Fruit fly (Drosophila melanogaster) whole organism, embryonic: Measurements from ENCODE around the gene SerRS.

Experiments
- Awh ChIP-seq: fragments of 200-800 bp; sonication (Bioruptor generic); IDR thresholded peaks from 2 replicates; pipeline ENCODE4, ENCODE4 v1.3.6; 2022; ENCODE audit warnings: missing biosample characterization, missing genetic modification characterization
- Bdp1 ChIP-seq: fragments of 200-800 bp; sonication (Bioruptor generic); optimal IDR thresholded peaks from 3 replicates; lab custom pipeline; 2016; ENCODE audit warnings: missing biosample characterization, missing genetic modification characterization
- BtbVII ChIP-seq: fragments of 200-800 bp; sonication (Bioruptor generic); optimal IDR thresholded peaks from 3 replicates; lab custom pipeline; 2017; ENCODE audit warnings: missing biosample characterization, mild to moderate bottlenecking, missing genetic modification characterization
- CG10321 ChIP-seq: fragments of 200-800 bp; sonication (Bioruptor generic); IDR thresholded peaks from 2 replicates; pipeline ENCODE4 v1.3.6; 2022; ENCODE audit warnings: missing biosample characterization, missing genetic modification characterization
- CG10543 ChIP-seq: fragments of 200-800 bp; sonication (Bioruptor generic); optimal IDR thresholded peaks from 3 replicates; lab custom pipeline; 2017; ENCODE audit warnings: missing biosample characterization, mild to moderate bottlenecking, missing genetic modification characterization, moderate library complexity
- CG10565 ChIP-seq: fragments of 200-800 bp; sonication (Bioruptor generic); optimal IDR thresholded peaks from 3 replicates; lab custom pipeline; 2016; ENCODE audit warnings: missing biosample characterization, mild to moderate bottlenecking, missing genetic modification characterization
- CG13894 ChIP-seq: fragments of 200-800 bp; sonication (Bioruptor generic); optimal IDR thresholded peaks from 3 replicates; lab custom pipeline; 2018; ENCODE audit warnings: missing biosample characterization, mild to moderate bottlenecking, missing genetic modification characterization, moderate library complexity
- CG1647 ChIP-seq: fragments of 200-800 bp; sonication (Bioruptor generic); optimal IDR thresholded peaks from 3 replicates; lab custom pipeline; 2016; ENCODE audit warnings: missing biosample characterization, missing genetic modification characterization
- CG18599 ChIP-seq: fragments of 200-800 bp; sonication (Bioruptor generic); optimal IDR thresholded peaks from 3 replicates; lab custom pipeline; 2017; ENCODE audit warnings: missing biosample characterization, missing genetic modification characterization, mild to moderate bottlenecking, moderate library complexity, missing genetic modification reagents
- CG2875 ChIP-seq: fragments of 200-800 bp; sonication (Bioruptor generic); optimal IDR thresholded peaks from 2 replicates; lab custom pipeline; 2017; ENCODE audit warnings: missing biosample characterization, mild to moderate bottlenecking, missing genetic modification characterization, missing genetic modification reagents
- CG32772 ChIP-seq: fragments of 200-800 bp; sonication (Bioruptor generic); IDR thresholded peaks from 2 replicates; pipeline ENCODE4 v1.3.6; 2022; ENCODE audit warnings: missing biosample characterization, missing genetic modification characterization
- CG33557 ChIP-seq: fragments of 200-800 bp; sonication (Bioruptor generic); optimal IDR thresholded peaks from 2 replicates; lab custom pipeline; 2019; ENCODE audit warnings: missing biosample characterization, mild to moderate bottlenecking, missing genetic modification characterization, moderate library complexity
- CG4328 ChIP-seq: fragments of 200-800 bp; sonication (Bioruptor generic); optimal IDR thresholded peaks from 3 replicates; lab custom pipeline; 2017; ENCODE audit warnings: missing biosample characterization, missing genetic modification reagents, missing genetic modification characterization
- CG5180 ChIP-seq: fragments of 200-800 bp; sonication (Bioruptor generic); optimal IDR thresholded peaks from 3 replicates; lab custom pipeline; 2017; ENCODE audit warnings: missing biosample characterization, missing genetic modification characterization, mild to moderate bottlenecking, moderate library complexity, missing genetic modification reagents
- CG6765 ChIP-seq: fragments of 200-800 bp; sonication (Bioruptor generic); optimal IDR thresholded peaks from 3 replicates; lab custom pipeline; 2017; ENCODE audit warnings: missing biosample characterization, mild to moderate bottlenecking, missing genetic modification characterization
- CG7963 ChIP-seq: fragments of 200-800 bp; sonication (Bioruptor generic); IDR thresholded peaks from 3 replicates; pipeline ENCODE4 v1.3.6; 2022; ENCODE audit warnings: missing biosample characterization, missing genetic modification characterization; ENCODE audit not compliant: partially characterized antibody
- CG9817 ChIP-seq: fragments of 200-800 bp; sonication (Bioruptor generic); optimal IDR thresholded peaks from 2 replicates; lab custom pipeline; 2018; ENCODE audit warnings: missing biosample characterization, mild to moderate bottlenecking, missing genetic modification characterization, moderate library complexity
- Chrac-16 ChIP-seq: fragments of 200-800 bp; sonication (Bioruptor generic); optimal IDR thresholded peaks from 3 replicates; lab custom pipeline; 2016; ENCODE audit warnings: missing biosample characterization, missing genetic modification characterization
- Dad ChIP-seq: fragments of 200-800 bp; sonication (Bioruptor generic); optimal IDR thresholded peaks from 3 replicates; lab custom pipeline; 2016; ENCODE audit warnings: missing biosample characterization, missing genetic modification characterization
- Dek ChIP-seq: fragments of 200-800 bp; sonication (Bioruptor generic); optimal IDR thresholded peaks from 3 replicates; lab custom pipeline; 2019; ENCODE audit warnings: missing biosample characterization, mild to moderate bottlenecking, missing genetic modification characterization, moderate library complexity
- Dll ChIP-seq: fragments of 200-800 bp; sonication (Bioruptor generic); IDR thresholded peaks from 4 replicates; pipeline ENCODE4 v1.3.6; 2022; ENCODE audit warnings: missing biosample characterization, missing genetic modification characterization; ENCODE audit not compliant: partially characterized antibody
- Fer1 ChIP-seq: fragments of 200-800 bp; sonication (Bioruptor generic); optimal IDR thresholded peaks from 2 replicates; lab custom pipeline; 2017; ENCODE audit warnings: missing biosample characterization, mild to moderate bottlenecking, missing genetic modification characterization
- Gsc ChIP-seq: fragments of 200-800 bp; sonication (Bioruptor generic); IDR thresholded peaks from 2 replicates; pipeline ENCODE4 v1.3.6; 2022; ENCODE audit warnings: missing biosample characterization, missing genetic modification characterization
- HLHmδ ChIP-seq: fragments of 200-800 bp; sonication (Bioruptor generic); optimal IDR thresholded peaks from 2 replicates; lab custom pipeline; 2018; ENCODE audit warnings: missing biosample characterization, mild to moderate bottlenecking, missing genetic modification characterization, moderate library complexity
- Neu2 ChIP-seq: fragments of 200-800 bp; sonication (Bioruptor generic); optimal IDR thresholded peaks from 3 replicates; lab custom pipeline; 2016; ENCODE audit warnings: missing biosample characterization, missing genetic modification characterization, borderline replicate concordance
- Pdp1 ChIP-seq, 2 experiments: fragments of 200-800 bp; sonication (Bioruptor generic); optimal IDR thresholded peaks; 3 replicates each; lab custom pipeline; 2016; ENCODE audit warnings: missing biosample characterization in 2 of 2, missing genetic modification characterization in 2 of 2, mild to moderate bottlenecking in 1 of 2, moderate library complexity in 1 of 2
- Rfx ChIP-seq: fragments of 200-800 bp; sonication (Bioruptor generic); IDR thresholded peaks from 2 replicates; pipeline ENCODE4 v1.3.6; 2022; ENCODE audit warnings: missing biosample characterization, missing genetic modification characterization
- Scr ChIP-seq: fragments of 200-800 bp; sonication (Bioruptor generic); IDR thresholded peaks from 2 replicates; pipeline ENCODE4 v1.3.6; 2022; ENCODE audit warnings: missing biosample characterization, missing genetic modification characterization; ENCODE audit not compliant: partially characterized antibody
- cwo ChIP-seq: fragments of 200-800 bp; sonication (Bioruptor generic); optimal IDR thresholded peaks from 3 replicates; lab custom pipeline; 2017; ENCODE audit warnings: missing biosample characterization, missing genetic modification characterization, mild to moderate bottlenecking, moderate library complexity, missing genetic modification reagents
- danr ChIP-seq: fragments of 200-800 bp; sonication (Bioruptor generic); IDR thresholded peaks from 2 replicates; pipeline ENCODE4 v1.3.6; 2022; ENCODE audit warnings: missing biosample characterization, missing genetic modification characterization
- emc ChIP-seq: fragments of 200-800 bp; sonication (Bioruptor generic); optimal IDR thresholded peaks from 2 replicates; lab custom pipeline; 2016; ENCODE audit warnings: missing biosample characterization, missing genetic modification characterization
- en ChIP-seq: fragments of 200-800 bp; sonication (Bioruptor generic); optimal IDR thresholded peaks from 2 replicates; lab custom pipeline; 2016; ENCODE audit warnings: missing biosample characterization, missing genetic modification characterization
- esg ChIP-seq: fragments of 200-800 bp; sonication (Bioruptor generic); conservative IDR thresholded peaks from 2 replicates; pipeline ENCODE4 v1.3.6; 2022; ENCODE audit warnings: missing biosample characterization, missing genetic modification characterization
- grn ChIP-seq: fragments of 200-800 bp; sonication (Bioruptor generic); optimal IDR thresholded peaks from 3 replicates; lab custom pipeline; 2017; ENCODE audit warnings: missing biosample characterization, missing genetic modification characterization
- jigr1 ChIP-seq: fragments of 200-800 bp; sonication (Bioruptor generic); IDR thresholded peaks from 3 replicates; pipeline ENCODE4 v1.3.6; 2022; ENCODE audit warnings: missing biosample characterization, missing genetic modification characterization
- jumu ChIP-seq: fragments of 200-800 bp; sonication (Bioruptor generic); optimal IDR thresholded peaks from 3 replicates; lab custom pipeline; 2016; ENCODE audit warnings: missing biosample characterization, missing genetic modification characterization
- nom ChIP-seq: fragments of 200-800 bp; sonication (Bioruptor generic); optimal IDR thresholded peaks from 2 replicates; lab custom pipeline; 2017; ENCODE audit warnings: missing biosample characterization, missing genetic modification characterization, mild to moderate bottlenecking, moderate library complexity, missing genetic modification reagents
- oc ChIP-seq: fragments of 200-800 bp; sonication (Bioruptor generic); optimal IDR thresholded peaks from 2 replicates; lab custom pipeline; 2018; ENCODE audit warnings: missing biosample characterization, mild to moderate bottlenecking, missing genetic modification characterization, moderate library complexity
- otp ChIP-seq: fragments of 200-800 bp; sonication (Bioruptor generic); IDR thresholded peaks from 3 replicates; pipeline ENCODE4, ENCODE4 v1.3.6; 2022; ENCODE audit warnings: missing biosample characterization, missing genetic modification characterization
- psq ChIP-seq: fragments of 200-800 bp; sonication (Bioruptor generic); optimal IDR thresholded peaks from 2 replicates; lab custom pipeline; 2017; ENCODE audit warnings: missing biosample characterization, missing genetic modification characterization
- sima ChIP-seq: fragments of 200-800 bp; sonication (Bioruptor generic); optimal IDR thresholded peaks from 2 replicates; lab custom pipeline; 2016; ENCODE audit warnings: missing biosample characterization, missing genetic modification characterization
- tap ChIP-seq: fragments of 200-800 bp; optimal IDR thresholded peaks from 3 replicates; lab custom pipeline; 2019; ENCODE audit warnings: missing biosample characterization, mild to moderate bottlenecking, missing genetic modification characterization, moderate library complexity
- tgo ChIP-seq: fragments of 200-800 bp; sonication (Bioruptor generic); IDR thresholded peaks from 3 replicates; pipeline ENCODE4 v1.3.6; 2022; ENCODE audit warnings: missing biosample characterization, missing genetic modification characterization
- tup ChIP-seq: fragments of 200-800 bp; sonication (Bioruptor generic); optimal IDR thresholded peaks from 2 replicates; lab custom pipeline; 2016; ENCODE audit warnings: missing biosample characterization, mild to moderate bottlenecking, missing genetic modification characterization, moderate library complexity
- tx ChIP-seq: fragments of 200-800 bp; sonication (Bioruptor generic); optimal IDR thresholded peaks from 2 replicates; lab custom pipeline; 2016; ENCODE audit warnings: missing biosample characterization, missing genetic modification characterization
- unc-4 ChIP-seq: fragments of 200-800 bp; sonication (Bioruptor generic); IDR thresholded peaks from 2 replicates; pipeline ENCODE4 v1.3.6; 2022; ENCODE audit warnings: missing biosample characterization, missing genetic modification characterization; ENCODE audit not compliant: partially characterized antibody
- z ChIP-seq: fragments of 200-800 bp; sonication (Bioruptor generic); IDR thresholded peaks from 3 replicates; pipeline ENCODE4 v1.3.6; 2022; ENCODE audit warnings: missing biosample characterization, missing genetic modification characterization
- zen2 ChIP-seq: fragments of 200-800 bp; sonication (Bioruptor generic); IDR thresholded peaks from 3 replicates; pipeline ENCODE4 v1.3.6; 2022; ENCODE audit warnings: missing biosample characterization, missing genetic modification characterization; ENCODE audit not compliant: partially characterized antibody
- zf30C ChIP-seq: fragments of 200-800 bp; sonication (Bioruptor generic); optimal IDR thresholded peaks from 3 replicates; lab custom pipeline; 2018; ENCODE audit warnings: missing biosample characterization, mild to moderate bottlenecking, missing genetic modification characterization

The SerRS gene

DNA sequence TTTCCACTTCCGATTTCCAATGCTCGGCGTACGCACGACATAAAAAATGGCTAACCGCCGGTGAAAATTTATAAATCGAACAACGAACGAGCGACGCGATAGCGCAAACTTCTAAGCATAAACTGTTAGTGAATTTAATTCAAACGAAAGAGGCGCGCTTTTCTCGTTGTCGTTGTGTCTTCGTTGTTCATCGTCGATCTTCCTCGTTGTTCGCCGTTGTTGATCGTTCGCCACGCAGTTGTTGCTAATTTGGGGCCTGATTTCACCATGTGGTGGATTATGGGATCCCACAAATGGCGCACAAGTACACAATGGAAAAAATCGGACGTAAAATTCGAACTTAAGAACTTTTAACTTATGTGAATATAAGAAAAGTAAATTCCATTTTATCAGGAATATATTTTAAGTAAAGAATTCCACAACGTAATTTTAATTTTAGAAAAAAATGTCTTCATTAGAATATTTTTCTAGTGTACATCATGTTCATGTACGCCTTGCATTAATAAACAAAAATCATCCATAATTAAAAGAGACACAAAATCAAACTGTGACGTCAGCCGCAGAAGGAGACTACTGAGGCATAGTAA is 49.2 kb upstream of the SerRS start (continued):
- TF ChIP-seq zf30C (GFP tag; lab: Kevin White, UChicago) (no peak), Awh (GFP tag; lab: Robert Waterston, UW) (no peak), Neu2 (GFP tag; lab: Kevin White, UChicago) (no peak), jigr1 (GFP tag; lab: Robert Waterston, UW) (no peak), Chrac-16 (peak; percentile 39), CG10543 (GFP tag; lab: Kevin White, UChicago) (peak; percentile 51), unc-4 (GFP tag; lab: Robert Waterston, UW) (no peak), tap (peak; percentile 66), grn (GFP tag; lab: Kevin White, UChicago) (no peak), CG13894 (tag; lab: Kevin White, UChicago) (peak; percentile 31), en (GFP tag; lab: Kevin White, UChicago) (no peak), BtbVII (GFP tag; lab: Kevin White, UChicago) (peak; percentile 53), HLHmδ (GFP tag; lab: Kevin White, UChicago) (no peak), esg (peak; percentile 64), zen2 (GFP tag; lab: Robert Waterston, UW) (no peak), CG32772 (GFP tag; lab: Robert Waterston, UW) (no peak; the same call in 1 of the 2 replicates), otp (GFP tag; lab: Robert Waterston, UW) (no peak), Dek (tag; lab: Kevin White, UChicago) (peak; percentile 69), Dll (GFP tag; lab: Robert Waterston, UW) (no peak), z (GFP tag; lab: Robert Waterston, UW) (no peak), CG10565 (GFP tag; lab: Kevin White, UChicago) (no peak), CG1647 (GFP tag; lab: Kevin White, UChicago) (peak; percentile 28), Fer1 (GFP tag; lab: Kevin White, UChicago) (peak; percentile 71), CG5180 (peak; percentile 40), tgo (GFP tag; lab: Robert Waterston, UW) (peak; percentile 73), CG18599 (GFP tag; lab: Kevin White, UChicago) (peak; percentile 81), CG33557 (GFP tag; lab: Kevin White, UChicago) (no peak), jumu (GFP tag; lab: Kevin White, UChicago) (no peak), Bdp1 (GFP tag; lab: Kevin White, UChicago) (no peak), CG7963 (GFP tag; lab: Robert Waterston, UW) (no peak), tx (GFP tag; lab: Kevin White, UChicago) (peak; percentile 18), CG10321 (GFP tag; lab: Robert Waterston, UW) (0 out of 2 replicates have a peak, but pooled peaks have one; percentile 26), oc (tag; lab: Kevin White, UChicago) (no peak), danr (GFP tag; lab: Robert Waterston, UW) (0 out of 2 replicates have a peak, but pooled peaks have one; percentile 13), Scr (GFP tag; lab: Robert Waterston, UW) (no peak), Rfx (GFP tag; lab: Robert Waterston, UW) (peak; percentile 84), cwo (GFP tag; lab: Kevin White, UChicago) (peak; percentile 76), psq (GFP tag; lab: Kevin White, UChicago) (no peak), tup (GFP tag; lab: Kevin White, UChicago) (no peak), CG6765 (GFP tag; lab: Kevin White, UChicago) (peak; percentile 65), sima (GFP tag; lab: Kevin White, UChicago) (no peak), nom (GFP tag; lab: Kevin White, UChicago) (no peak), CG4328 (GFP tag; lab: Kevin White, UChicago) (no peak), Gsc (GFP tag; lab: Robert Waterston, UW) (no peak), CG2875 (GFP tag; lab: Kevin White, UChicago) (peak; percentile 6), Pdp1 (GFP tag; optimal IDR thresholded peaks at IDR 0.05; lab: Kevin White, UChicago) (peak; percentile 27 to 43), CG9817 (tag; lab: Kevin White, UChicago) (peak; percentile 74), emc (peak; percentile 8), Dad (GFP tag; lab: Kevin White, UChicago) (peak; percentile 9)
